Fruit fly (Drosophila melanogaster) whole organism, prepupa: ENCODE data around the gene CG32299.

Experiments used
- CG10631 ChIP-seq: fragments of 200-800 bp; sonication (Bioruptor generic); optimal IDR thresholded peaks from 2 replicates; lab custom pipeline; 2016; ENCODE audit warnings: missing biosample characterization, missing genetic modification characterization
- CG10669 ChIP-seq: fragments of 200-800 bp; sonication (Bioruptor generic); optimal IDR thresholded peaks from 3 replicates; lab custom pipeline; 2018; ENCODE audit warnings: missing biosample characterization, mild to moderate bottlenecking, missing genetic modification characterization, moderate library complexity
- CG11294 ChIP-seq: fragments of 200-800 bp; sonication (Bioruptor generic); IDR thresholded peaks from 2 replicates; pipeline ENCODE4 v1.3.6; 2022; ENCODE audit warnings: missing biosample characterization, missing genetic modification characterization
- CG11762 ChIP-seq: fragments of 200-800 bp; sonication (Bioruptor generic); optimal IDR thresholded peaks from 3 replicates; lab custom pipeline; 2016; ENCODE audit warnings: missing biosample characterization, missing genetic modification characterization; ENCODE audit not compliant: insufficient read depth
- CG15336 ChIP-seq: fragments of 200-800 bp; sonication (Bioruptor generic); IDR thresholded peaks from 2 replicates; pipeline ENCODE4 v1.3.6; 2022; ENCODE audit warnings: missing biosample characterization, missing genetic modification characterization
- CG1621 ChIP-seq: fragments of 200-800 bp; sonication (Bioruptor generic); optimal IDR thresholded peaks from 3 replicates; lab custom pipeline; 2018; ENCODE audit warnings: missing biosample characterization, mild to moderate bottlenecking, missing genetic modification characterization
- CG3032 ChIP-seq: fragments of 200-800 bp; optimal IDR thresholded peaks from 2 replicates; lab custom pipeline; 2019; ENCODE audit warnings: missing biosample characterization, mild to moderate bottlenecking, missing genetic modification characterization, moderate library complexity
- CG31627 ChIP-seq: fragments of 200-800 bp; sonication (Bioruptor generic); optimal IDR thresholded peaks from 3 replicates; lab custom pipeline; 2016; ENCODE audit warnings: missing biosample characterization, missing genetic modification characterization
- CG32006 ChIP-seq: fragments of 200-800 bp; sonication (Bioruptor generic); optimal IDR thresholded peaks from 3 replicates; lab custom pipeline; 2017; ENCODE audit warnings: missing biosample characterization, mild to moderate bottlenecking, missing genetic modification characterization
- CG3919 ChIP-seq: fragments of 200-800 bp; sonication (Bioruptor generic); optimal IDR thresholded peaks from 3 replicates; lab custom pipeline; 2016; ENCODE audit warnings: missing biosample characterization, missing genetic modification characterization
- CG4318 ChIP-seq: fragments of 200-800 bp; sonication (Bioruptor generic); optimal IDR thresholded peaks from 3 replicates; lab custom pipeline; 2017; ENCODE audit warnings: missing biosample characterization, mild to moderate bottlenecking, missing genetic modification characterization
- CG6163 ChIP-seq: fragments of 200-800 bp; sonication (Bioruptor generic); IDR thresholded peaks from 3 replicates; pipeline ENCODE4 v1.3.6; 2022; ENCODE audit warnings: missing biosample characterization, missing genetic modification characterization
- CG6276 ChIP-seq: fragments of 200-800 bp; sonication (Bioruptor generic); optimal IDR thresholded peaks from 2 replicates; lab custom pipeline; 2017; ENCODE audit warnings: missing biosample characterization, mild to moderate bottlenecking, missing genetic modification characterization
- CG6792 ChIP-seq: fragments of 200-800 bp; sonication (Bioruptor generic); optimal IDR thresholded peaks from 3 replicates; lab custom pipeline; 2016; ENCODE audit warnings: missing biosample characterization, missing genetic modification characterization
- CG6808 ChIP-seq: fragments of 200-800 bp; sonication (Bioruptor generic); optimal IDR thresholded peaks from 3 replicates; lab custom pipeline; 2017; ENCODE audit warnings: missing biosample characterization, missing genetic modification characterization, mild to moderate bottlenecking, moderate library complexity, missing genetic modification reagents
- CG7368 ChIP-seq: fragments of 200-800 bp; sonication (Bioruptor generic); optimal IDR thresholded peaks from 3 replicates; lab custom pipeline; 2016; ENCODE audit warnings: missing biosample characterization, missing genetic modification characterization
- CG8632 ChIP-seq: fragments of 200-800 bp; sonication (Bioruptor generic); optimal IDR thresholded peaks from 3 replicates; lab custom pipeline; 2016; ENCODE audit warnings: missing biosample characterization, missing genetic modification characterization
- CG9139 ChIP-seq: fragments of 200-800 bp; sonication (Bioruptor generic); optimal IDR thresholded peaks from 3 replicates; lab custom pipeline; 2017; ENCODE audit warnings: missing biosample characterization, mild to moderate bottlenecking, missing genetic modification characterization
- Eip78C ChIP-seq: fragments of 200-800 bp; sonication (Bioruptor generic); peaks from one replicate; lab custom pipeline; 2016; ENCODE audit warnings: missing biosample characterization, missing genetic modification characterization
- Ets96B ChIP-seq: fragments of 200-800 bp; optimal IDR thresholded peaks from 2 replicates; lab custom pipeline; 2019; ENCODE audit warnings: missing biosample characterization, mild to moderate bottlenecking, missing genetic modification characterization, moderate library complexity
- Gug ChIP-seq: fragments of 200-800 bp; sonication (Bioruptor generic); IDR thresholded peaks from 2 replicates; pipeline ENCODE4 v1.3.6; 2022; ENCODE audit warnings: missing biosample characterization, missing genetic modification characterization
- Hr39 ChIP-seq: fragments of 200-800 bp; sonication (Bioruptor generic); optimal IDR thresholded peaks from 2 replicates; lab custom pipeline; 2016; ENCODE audit warnings: missing biosample characterization, missing genetic modification characterization
- OdsH ChIP-seq: fragments of 200-800 bp; sonication (Bioruptor generic); optimal IDR thresholded peaks from 3 replicates; lab custom pipeline; 2016; ENCODE audit warnings: missing biosample characterization, missing genetic modification characterization
- Smox ChIP-seq: fragments of 200-800 bp; sonication (Bioruptor generic); optimal IDR thresholded peaks from 3 replicates; lab custom pipeline; 2016; ENCODE audit warnings: missing biosample characterization, missing genetic modification characterization
- Sox102F ChIP-seq: fragments of 200-800 bp; sonication (Bioruptor generic); optimal IDR thresholded peaks from 2 replicates; lab custom pipeline; 2016; ENCODE audit warnings: missing biosample characterization, mild to moderate bottlenecking, missing genetic modification characterization
- Sox14 ChIP-seq: fragments of 200-800 bp; sonication (Bioruptor generic); optimal IDR thresholded peaks from 3 replicates; lab custom pipeline; 2016; ENCODE audit warnings: missing biosample characterization, missing genetic modification characterization
- Sox15 ChIP-seq: fragments of 200-800 bp; sonication (Bioruptor generic); optimal IDR thresholded peaks from 3 replicates; lab custom pipeline; 2016; ENCODE audit warnings: missing biosample characterization, missing genetic modification characterization
- acj6 ChIP-seq: fragments of 200-800 bp; sonication (Bioruptor generic); optimal IDR thresholded peaks from 3 replicates; lab custom pipeline; 2016; ENCODE audit warnings: missing biosample characterization, missing genetic modification characterization
- dsx ChIP-seq: fragments of 200-800 bp; optimal IDR thresholded peaks from 3 replicates; lab custom pipeline; 2019; ENCODE audit warnings: missing biosample characterization, mild to moderate bottlenecking, missing genetic modification characterization, moderate library complexity; ENCODE audit not compliant: poor library complexity, severe bottlenecking
- eg ChIP-seq: fragments of 200-800 bp; sonication (Bioruptor generic); IDR thresholded peaks from 3 replicates; pipeline ENCODE4 v1.3.6; 2022; ENCODE audit warnings: missing biosample characterization, missing genetic modification characterization
- esn ChIP-seq: fragments of 200-800 bp; sonication (Bioruptor generic); optimal IDR thresholded peaks from 2 replicates; lab custom pipeline; 2016; ENCODE audit warnings: missing biosample characterization, mild to moderate bottlenecking, missing genetic modification characterization, moderate library complexity
- fd59A ChIP-seq: fragments of 200-800 bp; sonication (Bioruptor generic); optimal IDR thresholded peaks from 2 replicates; lab custom pipeline; 2017; ENCODE audit warnings: missing biosample characterization, mild to moderate bottlenecking, missing genetic modification characterization, missing genetic modification reagents
- fkh ChIP-seq: fragments of 200-800 bp; sonication (Bioruptor generic); optimal IDR thresholded peaks from 3 replicates; lab custom pipeline; 2017; ENCODE audit warnings: missing biosample characterization, mild to moderate bottlenecking, missing genetic modification characterization, moderate library complexity
- lz ChIP-seq: fragments of 200-800 bp; sonication (Bioruptor generic); optimal IDR thresholded peaks from 3 replicates; lab custom pipeline; 2016; ENCODE audit warnings: missing biosample characterization, missing genetic modification characterization
- net ChIP-seq: fragments of 200-800 bp; sonication (Bioruptor generic); optimal IDR thresholded peaks from 3 replicates; lab custom pipeline; 2016; ENCODE audit warnings: missing biosample characterization, missing genetic modification characterization
- pdm3 ChIP-seq: fragments of 200-800 bp; sonication (Bioruptor generic); optimal IDR thresholded peaks from 3 replicates; lab custom pipeline; 2016; ENCODE audit warnings: missing biosample characterization, missing genetic modification characterization
- salr ChIP-seq, 2 experiments: fragments of 200-800 bp; sonication (Bioruptor generic); optimal IDR thresholded peaks; 3 replicates each; lab custom pipeline; 2016 to 2018; ENCODE audit warnings: missing biosample characterization in 2 of 2, missing genetic modification characterization in 2 of 2, mild to moderate bottlenecking in 1 of 2
- spab ChIP-seq: fragments of 200-800 bp; sonication (Bioruptor generic); optimal IDR thresholded peaks from 2 replicates; lab custom pipeline; 2017; ENCODE audit warnings: missing biosample characterization, mild to moderate bottlenecking, missing genetic modification characterization, missing genetic modification reagents
- ss ChIP-seq, 2 experiments: fragments of 200-800 bp; sonication (Bioruptor generic); optimal IDR thresholded peaks; 2 replicates in 1 of 2; 3 replicates in 1 of 2; lab custom pipeline; 2017 to 2018; ENCODE audit warnings: mild to moderate bottlenecking in 2 of 2, missing biosample characterization in 2 of 2, missing genetic modification characterization in 2 of 2, moderate library complexity in 1 of 2
- svp ChIP-seq: fragments of 200-800 bp; sonication (Bioruptor generic); peaks from one replicate; lab custom pipeline; 2016; ENCODE audit warnings: missing biosample characterization, missing genetic modification characterization
- topi ChIP-seq: fragments of 200-800 bp; sonication (Bioruptor generic); optimal IDR thresholded peaks from 3 replicates; lab custom pipeline; 2016; ENCODE audit warnings: missing biosample characterization, missing genetic modification characterization

CG32299 gene

dm6 chr3L:2428488-2429302, 37.9 kb upstream of the CG32299 start (continued):
- TF ChIP-seq CG10631 (GFP tag; lab: Kevin White, UChicago) (no peak), fkh (GFP tag; lab: Kevin White, UChicago) (no peak), CG6276 (GFP tag; lab: Kevin White, UChicago) (peak; percentile 78), Sox14 (GFP tag; lab: Kevin White, UChicago) (peak; percentile 23), CG6163 (GFP tag; lab: Robert Waterston, UW) (peak; percentile 59; the same call in 2 of the 3 replicates), acj6 (no peak), esn (GFP tag; lab: Kevin White, UChicago) (no peak), CG9139 (GFP tag; lab: Kevin White, UChicago) (peak; percentile 46), CG3032 (tag; lab: Kevin White, UChicago) (no peak), ss (GFP tag; optimal IDR thresholded peaks at IDR 0.05; lab: Kevin White, UChicago) (peak; percentile 57 to 64), net (peak; percentile 55), CG6808 (peak; percentile 16), Gug (GFP tag; lab: Robert Waterston, UW) (no peak)
- TF ChIP-seq, all 60 proteins: peak for 22

- TF ChIP-seq esn (GFP tag; lab: Kevin White, UChicago) (no peak), CG6792 (no peak), fd59A (GFP tag; lab: Kevin White, UChicago) (no peak), Smox (GFP tag; lab: Kevin White, UChicago) (no peak), svp (GFP tag; lab: Kevin White, UChicago) (peak; percentile 57), Sox102F (no peak), spab (GFP tag; lab: Kevin White, UChicago) (no peak), Eip78C (GFP tag; lab: Kevin White, UChicago) (peak; percentile 22), OdsH (no peak), eg (GFP tag; lab: Robert Waterston, UW) (no peak), ss (GFP tag; optimal IDR thresholded peaks at IDR 0.05; lab: Kevin White, UChicago) (no peak), CG3032 (tag; lab: Kevin White, UChicago) (no peak), Sox14 (GFP tag; lab: Kevin White, UChicago) (no peak), CG31627 (no peak), CG15336 (no peak), Hr39 (no peak)
Observed at dm6 chr3L:2427151-2427550, 36.4 kb upstream of the CG32299 start.

- TF ChIP-seq CG9139 (GFP tag; lab: Kevin White, UChicago) (peak; percentile 66), Gug (GFP tag; lab: Robert Waterston, UW) (peak; percentile 36; the same call in 1 of the 2 replicates), CG32006 (GFP tag; lab: Kevin White, UChicago) (peak; percentile 56), CG8632 (GFP tag; lab: Kevin White, UChicago) (peak; percentile 15), CG6808 (peak; percentile 55), Smox (GFP tag; lab: Kevin White, UChicago) (no peak), CG10669 (GFP tag; lab: Kevin White, UChicago) (peak; percentile 39), CG10631 (GFP tag; lab: Kevin White, UChicago) (peak; percentile 7), salr (GFP tag; optimal IDR thresholded peaks at IDR 0.05; lab: Kevin White, UChicago) (peak; percentile 17 to 18), CG4318 (GFP tag; lab: Kevin White, UChicago) (no peak), Eip78C (GFP tag; lab: Kevin White, UChicago) (peak; percentile 68), topi (GFP tag; lab: Kevin White, UChicago) (no peak), acj6 (peak; percentile 27), fkh (GFP tag; lab: Kevin White, UChicago) (peak; percentile 5), pdm3 (GFP tag; lab: Kevin White, UChicago) (peak; percentile 1), CG6276 (GFP tag; lab: Kevin White, UChicago) (peak; percentile 13), CG3919 (GFP tag; lab: Kevin White, UChicago) (peak; percentile 46), CG15336 (0 out of 2 replicates have a peak, but pooled peaks have one; percentile 18), spab (GFP tag; lab: Kevin White, UChicago) (peak; percentile 26), Sox15 (GFP tag; lab: Kevin White, UChicago) (no peak), eg (GFP tag; lab: Robert Waterston, UW) (0 out of 3 replicates have a peak, but pooled peaks have one; percentile 34), svp (GFP tag; lab: Kevin White, UChicago) (peak; percentile 7), CG11294 (GFP tag; lab: Robert Waterston, UW) (no peak), CG11762 (GFP tag; lab: Kevin White, UChicago) (no peak), Ets96B (peak; percentile 61), lz (no peak), CG7368 (GFP tag; lab: Kevin White, UChicago) (peak; percentile 33), ss (GFP tag; optimal IDR thresholded peaks at IDR 0.05; lab: Kevin White, UChicago) (peak; percentile 26 to 56), CG6792 (peak; percentile 20), net (peak; percentile 25), dsx (GFP tag; lab: Kevin White, UChicago) (peak; percentile 26), CG1621 (peak; percentile 7), CG31627 (no peak), CG6163 (GFP tag; lab: Robert Waterston, UW) (0 out of 3 replicates have a peak, but pooled peaks have one; percentile 35)
Observed at dm6 chr3L:2426407-2426951, 35.7 kb upstream of the CG32299 start.
